Worm (Caenorhabditis elegans) whole organism, late embryonic: Measurements from ENCODE around the gene mop-25.2.
"Not testable (repeated sequence)": the region's sequence is repeated elsewhere in the genome, so short reads cannot be mapped to it uniquely, and the experiment has no call there.

ENCODE experiments used
- ets-4 ChIP-seq: sonication (generic microtip); optimal IDR thresholded peaks from 2 replicates; lab custom pipeline; 2016; ENCODE audit warnings: missing genetic modification characterization, missing compliant biosample characterization
- unc-42 ChIP-seq: sonication (generic microtip); optimal IDR thresholded peaks from 2 replicates; lab custom pipeline; 2016; ENCODE audit warnings: missing genotype, missing genetic modification characterization, missing compliant biosample characterization

DNA sequence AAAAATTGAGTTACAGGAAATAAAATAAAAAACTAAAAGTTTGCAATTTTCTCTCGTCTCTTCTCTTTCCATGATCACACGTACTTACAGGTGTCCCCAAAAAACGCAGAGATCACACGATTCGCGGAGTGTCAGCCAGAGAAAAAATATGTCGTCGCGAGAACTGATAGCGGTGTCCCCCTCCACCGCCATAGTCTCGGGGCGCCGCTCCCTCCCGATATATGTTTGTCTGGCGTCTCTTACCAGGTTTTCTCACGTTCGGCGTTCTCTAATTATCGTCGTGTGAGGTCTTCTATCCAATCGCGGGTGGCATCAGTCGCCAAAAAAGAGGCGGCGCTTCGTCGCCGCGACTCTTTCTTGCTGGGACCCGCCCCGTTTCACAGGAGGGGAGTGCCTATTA lies 28.3 kb upstream of the mop-25.2 start, which contains the start of gene mab-3:
- TF ChIP-seq unc-42, ets-4 (tag; lab: Kevin White, UChicago): not testable (repeated sequence)
